Fruit fly (Drosophila melanogaster) whole organism, embryonic: ENCODE data around the gene CG33287.

ENCODE experiments used
- Atf-2 ChIP-seq: fragments of 200-800 bp; sonication (Bioruptor generic); optimal IDR thresholded peaks from 2 replicates; lab custom pipeline; 2016; ENCODE audit warnings: missing biosample characterization, missing genetic modification characterization
- Bteb2 ChIP-seq: fragments of 200-800 bp; sonication (Bioruptor generic); optimal IDR thresholded peaks from 2 replicates; lab custom pipeline; 2016; ENCODE audit warnings: missing biosample characterization, missing genetic modification characterization
- C15 ChIP-seq: fragments of 200-800 bp; sonication (Bioruptor generic); IDR thresholded peaks from 3 replicates; pipeline ENCODE4 v1.3.6; 2022; ENCODE audit warnings: missing biosample characterization, missing genetic modification characterization
- CG10147 ChIP-seq: fragments of 200-800 bp; sonication (Bioruptor generic); optimal IDR thresholded peaks from 2 replicates; lab custom pipeline; 2019; ENCODE audit warnings: missing biosample characterization, mild to moderate bottlenecking, missing genetic modification characterization, moderate library complexity
- CG12155 ChIP-seq: fragments of 200-800 bp; sonication (Bioruptor generic); optimal IDR thresholded peaks from 3 replicates; lab custom pipeline; 2016; ENCODE audit warnings: missing biosample characterization, missing genetic modification characterization
- CG12769 ChIP-seq: fragments of 200-800 bp; sonication (Bioruptor generic); optimal IDR thresholded peaks from 2 replicates; lab custom pipeline; 2019; ENCODE audit warnings: missing biosample characterization, mild to moderate bottlenecking, missing genetic modification characterization, moderate library complexity
- CG1529 ChIP-seq: fragments of 200-800 bp; sonication (Bioruptor generic); optimal IDR thresholded peaks from 3 replicates; lab custom pipeline; 2018; ENCODE audit warnings: missing biosample characterization, missing genetic modification characterization
- CG16779 ChIP-seq: fragments of 200-800 bp; sonication (Bioruptor generic); IDR thresholded peaks from 2 replicates; pipeline ENCODE4 v1.3.6; 2022; ENCODE audit warnings: missing biosample characterization, missing genetic modification characterization
- CG17186 ChIP-seq: fragments of 200-800 bp; sonication (Bioruptor generic); optimal IDR thresholded peaks from 3 replicates; lab custom pipeline; 2017; ENCODE audit warnings: missing biosample characterization, missing genetic modification reagents, missing genetic modification characterization
- CG17385 ChIP-seq: fragments of 200-800 bp; sonication (Bioruptor generic); optimal IDR thresholded peaks from 3 replicates; lab custom pipeline; 2018; ENCODE audit warnings: missing biosample characterization, mild to moderate bottlenecking, missing genetic modification characterization
- CG18011 ChIP-seq: fragments of 200-800 bp; sonication (Bioruptor generic); optimal IDR thresholded peaks from 2 replicates; lab custom pipeline; 2017; ENCODE audit warnings: missing biosample characterization, missing genetic modification characterization, mild to moderate bottlenecking, moderate library complexity, missing genotype
- CG2199 ChIP-seq: fragments of 200-800 bp; sonication (Bioruptor generic); IDR thresholded peaks from 3 replicates; pipeline ENCODE4 v1.3.6; 2022; ENCODE audit warnings: missing biosample characterization, missing genetic modification characterization
- CG2712 ChIP-seq: fragments of 200-800 bp; optimal IDR thresholded peaks from 3 replicates; lab custom pipeline; 2019; ENCODE audit warnings: missing biosample characterization, mild to moderate bottlenecking, missing genetic modification characterization, moderate library complexity
- CG30020 ChIP-seq: fragments of 200-800 bp; optimal IDR thresholded peaks from 2 replicates; lab custom pipeline; 2019; ENCODE audit warnings: missing biosample characterization, mild to moderate bottlenecking, missing genetic modification characterization, moderate library complexity
- CG30403 ChIP-seq: fragments of 200-800 bp; sonication (Bioruptor generic); optimal IDR thresholded peaks from 3 replicates; lab custom pipeline; 2016; ENCODE audit warnings: missing biosample characterization, missing genetic modification characterization
- CG3163 ChIP-seq: fragments of 200-800 bp; sonication (Bioruptor generic); optimal IDR thresholded peaks from 3 replicates; lab custom pipeline; 2016; ENCODE audit warnings: missing biosample characterization, missing genetic modification characterization
- CG5180 ChIP-seq: fragments of 200-800 bp; sonication (Bioruptor generic); optimal IDR thresholded peaks from 3 replicates; lab custom pipeline; 2017; ENCODE audit warnings: missing biosample characterization, missing genetic modification characterization, mild to moderate bottlenecking, moderate library complexity, missing genetic modification reagents
- CG7271 ChIP-seq: fragments of 200-800 bp; sonication (Bioruptor generic); optimal IDR thresholded peaks from 2 replicates; lab custom pipeline; 2018; ENCODE audit warnings: missing biosample characterization, mild to moderate bottlenecking, missing genetic modification characterization, moderate library complexity
- Dip2 ChIP-seq: fragments of 200-800 bp; sonication (Bioruptor generic); IDR thresholded peaks from 2 replicates; pipeline ENCODE4 v1.3.6; 2022; ENCODE audit warnings: missing biosample characterization, missing genetic modification characterization
- Dll ChIP-seq: fragments of 200-800 bp; sonication (Bioruptor generic); IDR thresholded peaks from 4 replicates; pipeline ENCODE4 v1.3.6; 2022; ENCODE audit warnings: missing biosample characterization, missing genetic modification characterization; ENCODE audit not compliant: partially characterized antibody
- Doc3 ChIP-seq: fragments of 200-800 bp; sonication (Bioruptor generic); IDR thresholded peaks from 3 replicates; pipeline ENCODE4 v1.3.6; 2022; ENCODE audit warnings: missing biosample characterization, missing genetic modification characterization; ENCODE audit not compliant: partially characterized antibody
- Hr3 ChIP-seq: fragments of 200-800 bp; sonication (Bioruptor generic); optimal IDR thresholded peaks from 3 replicates; lab custom pipeline; 2016; ENCODE audit warnings: missing biosample characterization, missing genetic modification characterization
- Six4 ChIP-seq: fragments of 200-800 bp; sonication (Bioruptor generic); optimal IDR thresholded peaks from 2 replicates; lab custom pipeline; 2016; ENCODE audit warnings: missing biosample characterization, missing genetic modification characterization
- Sox100B ChIP-seq: fragments of 200-800 bp; sonication (Bioruptor generic); optimal IDR thresholded peaks from 3 replicates; lab custom pipeline; 2018; ENCODE audit warnings: missing biosample characterization, mild to moderate bottlenecking, missing genetic modification characterization
- Spps ChIP-seq: fragments of 200-800 bp; sonication (Bioruptor generic); optimal IDR thresholded peaks from 2 replicates; lab custom pipeline; 2018; ENCODE audit warnings: missing biosample characterization, mild to moderate bottlenecking, missing genetic modification characterization
- ase ChIP-seq: fragments of 200-800 bp; sonication (Bioruptor generic); IDR thresholded peaks from 3 replicates; pipeline ENCODE4 v1.3.6; 2022; ENCODE audit warnings: missing biosample characterization, missing genetic modification characterization
- cg ChIP-seq: fragments of 200-800 bp; sonication (Bioruptor generic); optimal IDR thresholded peaks from 3 replicates; lab custom pipeline; 2019; ENCODE audit warnings: missing biosample characterization, mild to moderate bottlenecking, missing genetic modification characterization, moderate library complexity
- chinmo ChIP-seq: fragments of 200-800 bp; sonication (Bioruptor generic); IDR thresholded peaks from 4 replicates; pipeline ENCODE4 v1.3.6; 2022; ENCODE audit warnings: missing biosample characterization, missing genetic modification characterization; ENCODE audit not compliant: partially characterized antibody
- cwo ChIP-seq: fragments of 200-800 bp; sonication (Bioruptor generic); optimal IDR thresholded peaks from 3 replicates; lab custom pipeline; 2017; ENCODE audit warnings: missing biosample characterization, missing genetic modification characterization, mild to moderate bottlenecking, moderate library complexity, missing genetic modification reagents
- disco-r ChIP-seq: fragments of 200-800 bp; sonication (Bioruptor generic); optimal IDR thresholded peaks from 2 replicates; lab custom pipeline; 2016; ENCODE audit warnings: missing biosample characterization, missing genetic modification characterization
- ems ChIP-seq: fragments of 200-800 bp; sonication (Bioruptor generic); optimal IDR thresholded peaks from 3 replicates; lab custom pipeline; 2016; ENCODE audit warnings: missing biosample characterization, missing genetic modification characterization
- eyg ChIP-seq: fragments of 200-800 bp; sonication (Bioruptor generic); optimal IDR thresholded peaks from 3 replicates; lab custom pipeline; 2016; ENCODE audit warnings: missing biosample characterization, missing genetic modification characterization
- fd64A ChIP-seq: fragments of 200-800 bp; sonication (Bioruptor generic); optimal IDR thresholded peaks from 3 replicates; lab custom pipeline; 2018; ENCODE audit warnings: missing biosample characterization, mild to moderate bottlenecking, missing genetic modification characterization
- gfzf ChIP-seq: fragments of 200-800 bp; sonication (Bioruptor generic); optimal IDR thresholded peaks from 2 replicates; lab custom pipeline; 2016; ENCODE audit warnings: missing biosample characterization, mild to moderate bottlenecking, missing genetic modification characterization, moderate library complexity
- hth ChIP-seq: fragments of >200 bp; optimal IDR thresholded peaks from 2 replicates; lab custom pipeline; 2017; ENCODE audit warnings: inconsistent platforms
- insv ChIP-seq, 2 experiments: fragments of 200-800 bp; sonication (Bioruptor generic); optimal IDR thresholded peaks; 3 replicates each; lab custom pipeline; 2016 to 2018; ENCODE audit warnings: missing biosample characterization in 2 of 2, missing genetic modification characterization in 2 of 2
- kni ChIP-seq: fragments of 200-800 bp; sonication (Bioruptor generic); optimal IDR thresholded peaks from 3 replicates; lab custom pipeline; 2017; ENCODE audit warnings: mild to moderate bottlenecking, missing biosample characterization, missing genetic modification reagents, missing genetic modification characterization
- lbe ChIP-seq: fragments of 200-800 bp; sonication (Bioruptor generic); optimal IDR thresholded peaks from 2 replicates; lab custom pipeline; 2016; ENCODE audit warnings: missing biosample characterization, mild to moderate bottlenecking, missing genetic modification characterization
- nmo ChIP-seq: fragments of 200-800 bp; sonication (Bioruptor generic); optimal IDR thresholded peaks from 2 replicates; lab custom pipeline; 2018; ENCODE audit warnings: missing biosample characterization, mild to moderate bottlenecking, missing genetic modification characterization, moderate library complexity
- pnt ChIP-seq: fragments of 200-800 bp; sonication (Bioruptor generic); optimal IDR thresholded peaks from 3 replicates; lab custom pipeline; 2016; ENCODE audit warnings: missing biosample characterization, missing genetic modification characterization
- pros ChIP-seq: fragments of 200-800 bp; sonication (Bioruptor generic); optimal IDR thresholded peaks from 3 replicates; lab custom pipeline; 2019; ENCODE audit warnings: missing biosample characterization, mild to moderate bottlenecking, missing genetic modification characterization, moderate library complexity
- repo ChIP-seq: fragments of 200-800 bp; sonication (Bioruptor generic); optimal IDR thresholded peaks from 2 replicates; lab custom pipeline; 2016; ENCODE audit warnings: missing biosample characterization, missing genetic modification characterization
- rib ChIP-seq: fragments of 200-800 bp; sonication (Bioruptor generic); IDR thresholded peaks from 2 replicates; pipeline ENCODE4 v1.3.6; 2022; ENCODE audit warnings: missing biosample characterization, missing genetic modification characterization
- sd ChIP-seq: fragments of 200-800 bp; sonication (Bioruptor generic); optimal IDR thresholded peaks from 3 replicates; lab custom pipeline; 2018; ENCODE audit warnings: missing biosample characterization, mild to moderate bottlenecking, missing genetic modification characterization, moderate library complexity
- sens ChIP-seq: fragments of 200-800 bp; sonication (Bioruptor generic); peaks from one replicate; lab custom pipeline; 2016; ENCODE audit warnings: missing biosample characterization, missing genetic modification characterization
- seq ChIP-seq: fragments of 200-800 bp; sonication (Bioruptor generic); IDR thresholded peaks from 2 replicates; pipeline ENCODE4 v1.3.6; 2022; ENCODE audit warnings: missing biosample characterization, missing genetic modification characterization
- sim ChIP-seq: fragments of 200-800 bp; sonication (Bioruptor generic); IDR thresholded peaks from 2 replicates; pipeline ENCODE4 v1.3.6; 2022; ENCODE audit warnings: missing biosample characterization, missing genetic modification characterization
- sr ChIP-seq: fragments of 200-800 bp; sonication (Bioruptor generic); IDR thresholded peaks from 3 replicates; pipeline ENCODE4 v1.3.6; 2022; ENCODE audit warnings: missing biosample characterization, missing genetic modification characterization
- sug ChIP-seq: fragments of 200-800 bp; optimal IDR thresholded peaks from 2 replicates; lab custom pipeline; 2019; ENCODE audit warnings: missing biosample characterization, mild to moderate bottlenecking, missing genetic modification characterization, moderate library complexity
- twi ChIP-seq: fragments of 200-800 bp; optimal IDR thresholded peaks from 2 replicates; lab custom pipeline; 2019; ENCODE audit warnings: missing biosample characterization, mild to moderate bottlenecking, missing genetic modification characterization, moderate library complexity

The CG33287 gene

dm6 chr3L:20970563-20970962 lies at the start of gene CG33287:
Gene CG33287, minus strand, starts transcription at chr3L:20970663.
- TF ChIP-seq Bteb2 (GFP tag; lab: Kevin White, UChicago) (no peak), CG17385 (GFP tag; lab: Kevin White, UChicago) (no peak), sens (GFP tag; lab: Kevin White, UChicago) (no peak), Spps (tag; lab: Kevin White, UChicago) (no peak)

DNA sequence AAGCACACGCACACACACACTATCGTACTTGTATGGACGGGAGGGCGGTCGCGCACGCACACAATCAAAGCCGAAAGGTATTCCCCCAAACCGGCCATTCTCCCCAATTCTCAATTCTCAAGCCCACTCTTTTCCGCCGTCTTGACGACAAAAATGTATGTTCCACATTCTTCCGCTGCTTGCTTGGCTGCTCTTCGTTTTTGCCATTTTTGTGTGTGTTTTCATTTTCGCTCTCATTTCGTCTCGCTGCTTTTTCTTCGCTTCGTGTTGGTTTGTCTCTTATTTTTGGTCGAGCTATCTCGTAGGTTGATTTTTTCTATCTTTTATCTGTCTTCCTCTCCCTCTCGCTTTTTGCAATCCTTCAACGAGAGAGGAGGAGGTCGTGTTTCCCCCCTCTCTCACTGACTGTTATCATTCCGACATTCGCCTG lies 44.1 kb upstream of the CG33287 start:
- no peak for TF ChIP-seq repo (GFP tag; lab: Kevin White, UChicago)
- TF ChIP-seq rib (GFP tag; lab: Robert Waterston, UW): peak; percentile 60
- no peak for TF ChIP-seq CG10147 (GFP tag; lab: Kevin White, UChicago)
- TF ChIP-seq Hr3: no peak
- no peak for TF ChIP-seq twi
- no peak for TF ChIP-seq insv (GFP tag; optimal IDR thresholded peaks at IDR 0.05; lab: Kevin White, UChicago)
- no peak for TF ChIP-seq hth (lab: Kevin White, UChicago)
- 0 out of 3 replicates have a peak, but pooled peaks have one; percentile 33 for TF ChIP-seq CG2199 (GFP tag; lab: Robert Waterston, UW)
- TF ChIP-seq gfzf: no peak
- no peak for TF ChIP-seq CG7271 (tag; lab: Kevin White, UChicago)
- no peak for TF ChIP-seq disco-r (GFP tag; lab: Kevin White, UChicago)
- peak; percentile 18 for TF ChIP-seq kni (GFP tag; lab: Kevin White, UChicago)
- no peak for TF ChIP-seq cwo
- TF ChIP-seq CG2712 (tag; lab: Kevin White, UChicago): no peak
- TF ChIP-seq sd (tag; lab: Kevin White, UChicago): peak; percentile 97
- no peak for TF ChIP-seq CG30020 (tag; lab: Kevin White, UChicago)
- no peak for TF ChIP-seq Atf-2 (GFP tag; lab: Kevin White, UChicago)
- no peak for TF ChIP-seq C15 (GFP tag; lab: Robert Waterston, UW)
- TF ChIP-seq Dll (GFP tag; lab: Robert Waterston, UW): 0 out of 4 replicates have a peak, but pooled peaks have one; percentile 14
- no peak for TF ChIP-seq CG17186 (GFP tag; lab: Kevin White, UChicago)
- TF ChIP-seq Sox100B (GFP tag; lab: Kevin White, UChicago): no peak
- no peak for TF ChIP-seq fd64A (GFP tag; lab: Kevin White, UChicago)
- TF ChIP-seq CG12155 (GFP tag; lab: Kevin White, UChicago): peak; percentile 77
- no peak for TF ChIP-seq seq (GFP tag; lab: Robert Waterston, UW)
- no peak for TF ChIP-seq nmo (GFP tag; lab: Kevin White, UChicago)
- no peak for TF ChIP-seq sim
- no peak for TF ChIP-seq Doc3 (GFP tag; lab: Robert Waterston, UW)
- no peak for TF ChIP-seq ems (GFP tag; lab: Kevin White, UChicago)
- no peak for TF ChIP-seq CG5180 (GFP tag; lab: Kevin White, UChicago)
- TF ChIP-seq Dip2: no peak
- TF ChIP-seq CG3163 (GFP tag; lab: Kevin White, UChicago): peak; percentile 83
- TF ChIP-seq ase: no peak
- TF ChIP-seq CG30403: no peak
- TF ChIP-seq Six4: no peak
- peak; percentile 79; the same call in 2 of the 4 replicates for TF ChIP-seq chinmo (GFP tag; lab: Robert Waterston, UW)
- peak; percentile 28 for TF ChIP-seq sug (tag; lab: Kevin White, UChicago)
- TF ChIP-seq pros (GFP tag; lab: Kevin White, UChicago): peak; percentile 78
- no peak for TF ChIP-seq lbe (GFP tag; lab: Kevin White, UChicago)
- peak; percentile 66 for TF ChIP-seq CG12769 (tag; lab: Kevin White, UChicago)
- TF ChIP-seq CG18011 (GFP tag; lab: Kevin White, UChicago): no peak
- TF ChIP-seq pnt (GFP tag; lab: Kevin White, UChicago): no peak
- no peak for TF ChIP-seq CG1529 (GFP tag; lab: Kevin White, UChicago)
- peak; percentile 45; the same call in 2 of the 3 replicates for TF ChIP-seq sr (GFP tag; lab: Robert Waterston, UW)
- TF ChIP-seq cg (GFP tag; lab: Kevin White, UChicago): peak; percentile 73
- no peak for TF ChIP-seq eyg
- TF ChIP-seq CG16779 (GFP tag; lab: Robert Waterston, UW): no peak
